Worm (Caenorhabditis elegans) whole organism, L1 larva: ENCODE data around the gene best-7.

Experiments
- C04F5.9 ChIP-seq: sonication (generic microtip); optimal IDR thresholded peaks from 2 replicates; lab custom pipeline; 2016; ENCODE audit warnings: missing genetic modification characterization, missing compliant biosample characterization
- C16A3.4 ChIP-seq: fragments of 150-350 bp; optimal IDR thresholded peaks from 2 replicates; lab custom pipeline; 2014; ENCODE audit warnings: missing biosample characterization, missing genetic modification characterization
- C34B4.2 ChIP-seq: sonication (generic microtip); optimal IDR thresholded peaks from 2 replicates; lab custom pipeline; 2017; ENCODE audit warnings: mild to moderate bottlenecking, missing genetic modification characterization, missing compliant biosample characterization
- aly-2 ChIP-seq: fragments of 150-350 bp; optimal IDR thresholded peaks from 2 replicates; lab custom pipeline; 2014; ENCODE audit warnings: missing biosample characterization, missing genetic modification characterization
- ama-1 ChIP-seq: fragments of 150-350 bp; optimal IDR thresholded peaks from 2 replicates; lab custom pipeline; 2014
- blmp-1 ChIP-seq: fragments of 150-350 bp; optimal IDR thresholded peaks from 2 replicates; lab custom pipeline; 2014; ENCODE audit warnings: missing biosample characterization, missing genetic modification characterization
- dpl-1 ChIP-seq, 3 experiments: fragments of 150-350 bp in 2 of 3; sonication (generic microtip) in 1 of 3; optimal IDR thresholded peaks; 2 replicates each; lab custom pipeline; 2014 to 2017; ENCODE audit warnings: missing biosample characterization in 3 of 3, missing genetic modification characterization in 3 of 3, missing genetic modification reagents in 3 of 3
- egl-13 ChIP-seq: sonication (generic microtip); optimal IDR thresholded peaks from 2 replicates; lab custom pipeline; 2016; ENCODE audit warnings: missing genotype, missing genetic modification reagents, missing genetic modification characterization, missing compliant biosample characterization
- elt-3 ChIP-seq, 6 experiments: fragments of 150-350 bp in 1 of 6; sonication (generic microtip); optimal IDR thresholded peaks; 2 replicates each; lab custom pipeline; 2017 to 2018; ENCODE audit warnings: missing biosample characterization in 6 of 6, missing genetic modification characterization in 6 of 6, inconsistent platforms in 1 of 6
- fkh-10 ChIP-seq: sonication (generic microtip); optimal IDR thresholded peaks from 2 replicates; lab custom pipeline; 2017; ENCODE audit warnings: missing biosample characterization, missing genetic modification reagents, missing genetic modification characterization
- fkh-4 ChIP-seq: sonication (generic microtip); optimal IDR thresholded peaks from 2 replicates; lab custom pipeline; 2016; ENCODE audit warnings: missing compliant biosample characterization, missing genetic modification characterization, borderline replicate concordance
- grh-1 ChIP-seq: fragments of 200-800 bp; sonication (Bioruptor generic); IDR thresholded peaks from 2 replicates; pipeline ENCODE4 v1.3.6; 2022; ENCODE audit warnings: missing genetic modification reagents, missing genetic modification characterization, missing compliant biosample characterization
- hlh-17 ChIP-seq: fragments of 200-800 bp; sonication (Bioruptor generic); optimal IDR thresholded peaks from 2 replicates; lab custom pipeline; 2018; ENCODE audit warnings: missing genetic modification characterization, mild to moderate bottlenecking, missing compliant biosample characterization, moderate library complexity, borderline replicate concordance
- hpl-2 ChIP-seq: fragments of 150-350 bp; optimal IDR thresholded peaks from 2 replicates; lab custom pipeline; 2014; ENCODE audit warnings: missing biosample characterization, missing genetic modification reagents, missing genetic modification characterization
- jun-1 ChIP-seq: fragments of 150-350 bp; optimal IDR thresholded peaks from 2 replicates; lab custom pipeline; 2014; ENCODE audit warnings: missing biosample characterization, missing genetic modification reagents, missing genetic modification characterization
- lin-13 ChIP-seq: fragments of 150-350 bp; optimal IDR thresholded peaks from 2 replicates; lab custom pipeline; 2014; ENCODE audit warnings: missing biosample characterization, missing genetic modification reagents, missing genetic modification characterization
- lin-35 ChIP-seq, 2 experiments: fragments of 150-350 bp; optimal IDR thresholded peaks; 2 replicates each; lab custom pipeline; 2014; ENCODE audit warnings: missing biosample characterization in 2 of 2, missing genetic modification characterization in 2 of 2, missing genetic modification reagents in 2 of 2
- lir-3 ChIP-seq: sonication (generic microtip); optimal IDR thresholded peaks from 2 replicates; lab custom pipeline; 2016; ENCODE audit warnings: mild to moderate bottlenecking, missing genetic modification characterization, moderate library complexity, missing compliant biosample characterization; ENCODE audit not compliant: poor library complexity
- lsy-2 ChIP-seq, 2 experiments: fragments of 150-350 bp; optimal IDR thresholded peaks; 2 replicates each; lab custom pipeline; 2014; ENCODE audit warnings: missing biosample characterization in 2 of 2, missing genetic modification characterization in 2 of 2
- mab-9 ChIP-seq: fragments of 200-800 bp; sonication (Bioruptor generic); IDR thresholded peaks from 2 replicates; pipeline ENCODE4 v1.3.6; 2022; ENCODE audit warnings: missing genetic modification reagents, missing genetic modification characterization, missing compliant biosample characterization
- mdl-1 ChIP-seq, 2 experiments: fragments of 150-350 bp; optimal IDR thresholded peaks; 2 replicates each; lab custom pipeline; 2014 to 2017; ENCODE audit warnings: missing biosample characterization in 2 of 2, missing genetic modification characterization in 2 of 2, inconsistent platforms in 1 of 2
- mef-2 ChIP-seq: fragments of 150-350 bp; optimal IDR thresholded peaks from 2 replicates; lab custom pipeline; 2014; ENCODE audit warnings: missing biosample characterization, missing genetic modification characterization
- nhr-12 ChIP-seq: sonication (generic microtip); optimal IDR thresholded peaks from 2 replicates; lab custom pipeline; 2017; ENCODE audit warnings: missing biosample characterization, missing genetic modification characterization
- nhr-47 ChIP-seq: sonication (generic microtip); optimal IDR thresholded peaks from 2 replicates; lab custom pipeline; 2016; ENCODE audit warnings: mild to moderate bottlenecking, missing genetic modification characterization, moderate library complexity, missing compliant biosample characterization
- nhr-71 ChIP-seq: sonication (generic microtip); optimal IDR thresholded peaks from 2 replicates; lab custom pipeline; 2016; ENCODE audit warnings: mild to moderate bottlenecking, missing genetic modification characterization, moderate library complexity, missing compliant biosample characterization
- nhr-77 ChIP-seq: fragments of 150-350 bp; optimal IDR thresholded peaks from 2 replicates; lab custom pipeline; 2014; ENCODE audit warnings: missing biosample characterization, missing genetic modification characterization
- nhr-90 ChIP-seq: sonication (generic microtip); optimal IDR thresholded peaks from 2 replicates; lab custom pipeline; 2016; ENCODE audit warnings: mild to moderate bottlenecking, missing genetic modification characterization, missing compliant biosample characterization; ENCODE audit not compliant: poor library complexity
- pqm-1 ChIP-seq: sonication (generic microtip); optimal IDR thresholded peaks from 3 replicates; lab custom pipeline; 2017; ENCODE audit warnings: missing biosample characterization, missing genetic modification characterization
- skn-1 ChIP-seq: fragments of 150-350 bp; optimal IDR thresholded peaks from 2 replicates; lab custom pipeline; 2014; ENCODE audit warnings: missing biosample characterization, missing genetic modification characterization
- sptf-1 ChIP-seq: fragments of 150-350 bp; optimal IDR thresholded peaks from 2 replicates; lab custom pipeline; 2014; ENCODE audit warnings: missing biosample characterization, missing genetic modification characterization
- sup-37 ChIP-seq: fragments of 200-800 bp; sonication (Bioruptor generic); optimal IDR thresholded peaks from 2 replicates; lab custom pipeline; 2018; ENCODE audit warnings: mild to moderate bottlenecking, missing genetic modification characterization, missing compliant biosample characterization
- unc-130 ChIP-seq: fragments of 150-350 bp; optimal IDR thresholded peaks from 2 replicates; lab custom pipeline; 2017; ENCODE audit warnings: missing biosample characterization, missing genetic modification characterization, inconsistent platforms
- unc-30 ChIP-seq: sonication (generic microtip); optimal IDR thresholded peaks from 2 replicates; lab custom pipeline; 2017; ENCODE audit warnings: missing biosample characterization, missing genetic modification characterization
- unc-86 ChIP-seq: sonication (generic microtip); optimal IDR thresholded peaks from 2 replicates; lab custom pipeline; 2016; ENCODE audit warnings: missing genetic modification characterization, missing compliant biosample characterization
- xbp-1 ChIP-seq: sonication (generic microtip); optimal IDR thresholded peaks from 2 replicates; lab custom pipeline; 2016; ENCODE audit warnings: missing genetic modification characterization, missing compliant biosample characterization
- zip-4 ChIP-seq: fragments of 200-800 bp; sonication (Bioruptor generic); optimal IDR thresholded peaks from 2 replicates; lab custom pipeline; 2018; ENCODE audit warnings: mild to moderate bottlenecking, missing genetic modification characterization, moderate library complexity, missing compliant biosample characterization
- ztf-11 ChIP-seq, 2 experiments: sonication (generic microtip); optimal IDR thresholded peaks; 2 replicates each; lab custom pipeline; 2016 to 2017; ENCODE audit warnings: missing genetic modification characterization in 2 of 2, missing biosample characterization in 1 of 2, missing compliant biosample characterization in 1 of 2
- ztf-4 ChIP-seq: fragments of 150-350 bp; optimal IDR thresholded peaks from 2 replicates; lab custom pipeline; 2014; ENCODE audit warnings: missing biosample characterization, missing genetic modification characterization

The best-7 gene

DNA sequence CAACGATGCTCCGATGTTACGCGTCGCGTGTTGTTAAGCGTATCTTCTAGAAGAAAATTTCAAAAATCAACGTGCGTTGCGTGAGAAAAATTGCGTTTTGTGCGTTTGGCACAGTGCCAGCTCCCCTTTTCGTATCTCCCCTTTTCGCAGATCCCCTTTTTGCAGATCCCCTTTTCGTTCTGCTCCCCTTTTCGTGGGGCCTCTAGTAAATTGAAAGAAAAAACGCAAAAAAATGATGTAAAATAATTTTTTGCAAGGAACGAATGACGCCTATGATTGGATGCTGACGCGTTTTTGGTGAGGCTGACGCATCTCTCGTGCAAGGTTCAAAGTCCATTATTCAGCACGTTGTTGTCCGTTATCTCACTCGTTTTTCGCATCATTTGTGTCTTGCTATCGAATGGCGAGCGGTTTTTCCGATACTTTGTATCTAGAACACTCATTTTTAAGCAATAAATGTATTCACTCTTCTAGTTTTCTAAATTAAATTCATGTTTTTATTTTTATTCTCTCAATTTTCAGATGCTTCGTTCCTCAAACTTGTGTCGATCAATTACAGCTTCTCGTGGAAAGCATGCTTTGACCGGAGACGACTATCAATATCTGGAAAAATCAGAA lies 50.9 kb downstream of the best-7 start, which contains the start of gene cpt-2 (continued):
- TF ChIP-seq aly-2 (tag; lab: Kevin White, UChicago) (peak; percentile 54), nhr-47 (peak; percentile 96), lin-13 (GFP tag; lab: Kevin White, UChicago) (peak; percentile 84), xbp-1 (peak; percentile 91), mab-9 (peak; percentile 89), nhr-77 (tag; lab: Kevin White, UChicago) (peak; percentile 66), fkh-10 (GFP tag; lab: Kevin White, UChicago) (peak; percentile 75), sup-37 (GFP tag; lab: Kevin White, UChicago) (peak; percentile 46), ztf-11 (tag; optimal IDR thresholded peaks at IDR 0.05; lab: Kevin White, UChicago) (peak in 1 of 2 experiments; percentile 69), nhr-90 (tag; lab: Kevin White, UChicago) (peak; percentile 93), nhr-71 (tag; lab: Kevin White, UChicago) (peak; percentile 94), elt-3 (tag; optimal IDR thresholded peaks at IDR 0.05; lab: Kevin White, UChicago) (peak in 3 of 6 experiments; percentile 7 to 82 (median 79)), C16A3.4 (tag; lab: Kevin White, UChicago) (peak; percentile 74), hpl-2 (GFP tag; lab: Kevin White, UChicago) (peak; percentile 66), ama-1 (lab: Kevin White, UChicago) (peak; percentile 37), lir-3 (tag; lab: Kevin White, UChicago) (peak; percentile 81), mdl-1 (tag; optimal IDR thresholded peaks at IDR 0.05; lab: Kevin White, UChicago) (peak in 1 of 2 experiments; percentile 86), lsy-2 (tag; optimal IDR thresholded peaks at IDR 0.05; lab: Kevin White, UChicago) (peak; percentile 90 to 93)

DNA sequence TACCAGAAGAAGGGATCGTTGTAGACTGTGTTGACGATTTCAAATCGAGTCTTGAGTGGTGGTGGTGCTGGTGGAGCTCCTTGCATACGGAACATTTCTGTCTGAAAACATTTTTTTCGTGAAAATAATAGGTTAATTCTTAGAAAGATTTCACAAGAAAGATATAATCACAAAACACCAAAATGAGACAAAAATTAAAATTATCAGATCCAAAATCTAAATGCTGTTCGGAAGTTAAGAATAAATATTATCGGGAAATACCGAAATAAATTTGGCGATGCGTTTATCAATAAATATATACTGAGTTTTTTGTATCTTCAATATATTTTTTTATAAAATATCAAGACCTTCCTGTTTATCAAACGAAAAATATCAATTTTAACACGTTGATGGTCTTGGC lies 51.6 kb downstream of the best-7 start, which contains the start of gene C08F8.9:
Gene C08F8.9 (minus strand): TSS at position 101 of the 400 bp plus-strand sequence.
- TF ChIP-seq skn-1 (tag; lab: Kevin White, UChicago), result no peak
- TF ChIP-seq jun-1 (tag; lab: Kevin White, UChicago), result no peak
- TF ChIP-seq unc-86, result no peak
- no peak for TF ChIP-seq pqm-1
- TF ChIP-seq ztf-4 (tag; lab: Kevin White, UChicago), result no peak
- TF ChIP-seq blmp-1 (tag; lab: Kevin White, UChicago), result no peak
- TF ChIP-seq ama-1 (lab: Kevin White, UChicago), result no peak
- TF ChIP-seq lin-35 (GFP tag; optimal IDR thresholded peaks at IDR 0.05; lab: Kevin White, UChicago), result no peak
- no peak for TF ChIP-seq fkh-10 (GFP tag; lab: Kevin White, UChicago)
- no peak for TF ChIP-seq unc-130 (tag; lab: Kevin White, UChicago)
- TF ChIP-seq grh-1 (GFP tag; lab: Robert Waterston, UW), result no peak
- TF ChIP-seq nhr-12 (tag; lab: Kevin White, UChicago), result no peak
- TF ChIP-seq C04F5.9, result no peak
- TF ChIP-seq mef-2, result no peak
- no peak for TF ChIP-seq C16A3.4 (tag; lab: Kevin White, UChicago)
- no peak for TF ChIP-seq egl-13 (tag; lab: Kevin White, UChicago)

DNA sequence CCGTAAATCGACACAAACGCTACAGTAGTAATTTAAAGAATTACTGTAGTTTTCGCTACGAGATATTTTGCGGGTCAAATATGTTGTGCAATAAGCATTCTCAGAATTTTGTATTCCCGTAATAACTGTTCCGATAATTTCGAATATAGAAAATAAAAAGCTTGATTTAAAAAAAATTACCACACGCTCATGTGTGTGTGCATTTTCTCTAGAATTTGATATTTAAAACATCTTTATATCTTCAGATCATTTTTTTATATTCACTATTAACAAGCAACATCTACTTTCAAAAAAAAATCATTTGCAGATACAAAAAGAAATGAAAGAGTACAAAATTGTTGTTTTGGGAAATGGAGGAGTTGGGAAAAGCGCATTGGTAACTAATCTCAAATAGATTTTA lies 53.1 kb downstream of the best-7 start, which contains the start of gene rap-3:
Gene rap-3 (plus strand): TSS at position 301 of the 400 bp plus-strand sequence.
- TF ChIP-seq unc-86 (no peak), fkh-4 (tag; lab: Kevin White, UChicago) (no peak), grh-1 (GFP tag; lab: Robert Waterston, UW) (no peak), unc-30 (tag; lab: Kevin White, UChicago) (no peak), lin-35 (GFP tag; optimal IDR thresholded peaks at IDR 0.05; lab: Kevin White, UChicago) (no peak), hlh-17 (no peak), C34B4.2 (tag; lab: Kevin White, UChicago) (no peak), xbp-1 (no peak), mdl-1 (tag; optimal IDR thresholded peaks at IDR 0.05; lab: Kevin White, UChicago) (no peak), zip-4 (GFP tag; lab: Kevin White, UChicago) (no peak), sptf-1 (tag; lab: Kevin White, UChicago) (no peak), dpl-1 (GFP tag; optimal IDR thresholded peaks at IDR 0.05; lab: Kevin White, UChicago) (no peak), nhr-71 (tag; lab: Kevin White, UChicago) (no peak)
